Fruit fly (Drosophila melanogaster) whole organism, prepupa: ENCODE data around the gene CG14423.

Experiments
- Blimp-1 ChIP-seq: fragments of 200-800 bp; sonication (Bioruptor generic); optimal IDR thresholded peaks from 3 replicates; lab custom pipeline; 2017; ENCODE audit warnings: missing biosample characterization, missing genetic modification characterization, mild to moderate bottlenecking, moderate library complexity, missing genetic modification reagents
- CG10631 ChIP-seq: fragments of 200-800 bp; sonication (Bioruptor generic); optimal IDR thresholded peaks from 2 replicates; lab custom pipeline; 2016; ENCODE audit warnings: missing biosample characterization, missing genetic modification characterization
- CG10669 ChIP-seq: fragments of 200-800 bp; sonication (Bioruptor generic); optimal IDR thresholded peaks from 3 replicates; lab custom pipeline; 2018; ENCODE audit warnings: missing biosample characterization, mild to moderate bottlenecking, missing genetic modification characterization, moderate library complexity
- CG11294 ChIP-seq: fragments of 200-800 bp; sonication (Bioruptor generic); IDR thresholded peaks from 2 replicates; pipeline ENCODE4 v1.3.6; 2022; ENCODE audit warnings: missing biosample characterization, missing genetic modification characterization
- CG11902 ChIP-seq: fragments of 200-800 bp; sonication (Bioruptor generic); optimal IDR thresholded peaks from 3 replicates; lab custom pipeline; 2016; ENCODE audit warnings: missing biosample characterization, missing genetic modification characterization
- CG3032 ChIP-seq: fragments of 200-800 bp; optimal IDR thresholded peaks from 2 replicates; lab custom pipeline; 2019; ENCODE audit warnings: missing biosample characterization, mild to moderate bottlenecking, missing genetic modification characterization, moderate library complexity
- CG31627 ChIP-seq: fragments of 200-800 bp; sonication (Bioruptor generic); optimal IDR thresholded peaks from 3 replicates; lab custom pipeline; 2016; ENCODE audit warnings: missing biosample characterization, missing genetic modification characterization
- CG3919 ChIP-seq: fragments of 200-800 bp; sonication (Bioruptor generic); optimal IDR thresholded peaks from 3 replicates; lab custom pipeline; 2016; ENCODE audit warnings: missing biosample characterization, missing genetic modification characterization
- CG4318 ChIP-seq: fragments of 200-800 bp; sonication (Bioruptor generic); optimal IDR thresholded peaks from 3 replicates; lab custom pipeline; 2017; ENCODE audit warnings: missing biosample characterization, mild to moderate bottlenecking, missing genetic modification characterization
- CG6163 ChIP-seq: fragments of 200-800 bp; sonication (Bioruptor generic); IDR thresholded peaks from 3 replicates; pipeline ENCODE4 v1.3.6; 2022; ENCODE audit warnings: missing biosample characterization, missing genetic modification characterization
- CG6276 ChIP-seq: fragments of 200-800 bp; sonication (Bioruptor generic); optimal IDR thresholded peaks from 2 replicates; lab custom pipeline; 2017; ENCODE audit warnings: missing biosample characterization, mild to moderate bottlenecking, missing genetic modification characterization
- CG6792 ChIP-seq: fragments of 200-800 bp; sonication (Bioruptor generic); optimal IDR thresholded peaks from 3 replicates; lab custom pipeline; 2016; ENCODE audit warnings: missing biosample characterization, missing genetic modification characterization
- CG6808 ChIP-seq: fragments of 200-800 bp; sonication (Bioruptor generic); optimal IDR thresholded peaks from 3 replicates; lab custom pipeline; 2017; ENCODE audit warnings: missing biosample characterization, missing genetic modification characterization, mild to moderate bottlenecking, moderate library complexity, missing genetic modification reagents
- CG6854 ChIP-seq: fragments of 200-800 bp; sonication (Bioruptor generic); optimal IDR thresholded peaks from 2 replicates; lab custom pipeline; 2017; ENCODE audit warnings: missing biosample characterization, mild to moderate bottlenecking, missing genetic modification characterization
- CG8119 ChIP-seq: fragments of 200-800 bp; sonication (Bioruptor generic); IDR thresholded peaks from 3 replicates; pipeline ENCODE4 v1.3.6; 2022; ENCODE audit warnings: missing biosample characterization, missing genetic modification characterization
- CG8319 ChIP-seq: fragments of 200-800 bp; sonication (Bioruptor generic); optimal IDR thresholded peaks from 3 replicates; lab custom pipeline; 2016; ENCODE audit warnings: missing biosample characterization, missing genetic modification characterization
- CG8632 ChIP-seq: fragments of 200-800 bp; sonication (Bioruptor generic); optimal IDR thresholded peaks from 3 replicates; lab custom pipeline; 2016; ENCODE audit warnings: missing biosample characterization, missing genetic modification characterization
- Eip75B ChIP-seq: fragments of 200-800 bp; sonication (Bioruptor generic); optimal IDR thresholded peaks from 3 replicates; lab custom pipeline; 2016; ENCODE audit warnings: missing biosample characterization, missing genetic modification characterization
- Eip78C ChIP-seq: fragments of 200-800 bp; sonication (Bioruptor generic); peaks from one replicate; lab custom pipeline; 2016; ENCODE audit warnings: missing biosample characterization, missing genetic modification characterization
- Eip93F ChIP-seq: fragments of 200-800 bp; sonication (Bioruptor generic); optimal IDR thresholded peaks from 2 replicates; lab custom pipeline; 2016; ENCODE audit warnings: missing biosample characterization, mild to moderate bottlenecking, missing genetic modification characterization
- Ets21C ChIP-seq: fragments of 200-800 bp; sonication (Bioruptor generic); optimal IDR thresholded peaks from 3 replicates; lab custom pipeline; 2016; ENCODE audit warnings: missing biosample characterization, missing genetic modification characterization
- Gug ChIP-seq: fragments of 200-800 bp; sonication (Bioruptor generic); IDR thresholded peaks from 2 replicates; pipeline ENCODE4 v1.3.6; 2022; ENCODE audit warnings: missing biosample characterization, missing genetic modification characterization
- Hr38 ChIP-seq: sonication (Bioruptor generic); optimal IDR thresholded peaks from 2 replicates; lab custom pipeline; 2016; ENCODE audit warnings: missing biosample characterization, missing genetic modification characterization
- Hr4 ChIP-seq: fragments of 200-800 bp; sonication (Bioruptor generic); optimal IDR thresholded peaks from 3 replicates; lab custom pipeline; 2016; ENCODE audit warnings: missing biosample characterization, missing genetic modification characterization
- Met ChIP-seq: fragments of 200-800 bp; sonication (Bioruptor generic); optimal IDR thresholded peaks from 3 replicates; lab custom pipeline; 2016; ENCODE audit warnings: missing biosample characterization, missing genetic modification characterization
- Sox102F ChIP-seq: fragments of 200-800 bp; sonication (Bioruptor generic); optimal IDR thresholded peaks from 2 replicates; lab custom pipeline; 2016; ENCODE audit warnings: missing biosample characterization, mild to moderate bottlenecking, missing genetic modification characterization
- Sox15 ChIP-seq: fragments of 200-800 bp; sonication (Bioruptor generic); optimal IDR thresholded peaks from 3 replicates; lab custom pipeline; 2016; ENCODE audit warnings: missing biosample characterization, missing genetic modification characterization
- achi ChIP-seq: fragments of 200-800 bp; sonication (Bioruptor generic); optimal IDR thresholded peaks from 3 replicates; lab custom pipeline; 2016; ENCODE audit warnings: missing biosample characterization, missing genetic modification characterization
- acj6 ChIP-seq: fragments of 200-800 bp; sonication (Bioruptor generic); optimal IDR thresholded peaks from 3 replicates; lab custom pipeline; 2016; ENCODE audit warnings: missing biosample characterization, missing genetic modification characterization
- cyc ChIP-seq: fragments of 200-800 bp; sonication (Bioruptor generic); optimal IDR thresholded peaks from 3 replicates; lab custom pipeline; 2016; ENCODE audit warnings: missing biosample characterization, missing genetic modification characterization
- dac ChIP-seq: fragments of 200-800 bp; sonication (Bioruptor generic); optimal IDR thresholded peaks from 2 replicates; lab custom pipeline; 2017; ENCODE audit warnings: missing biosample characterization, mild to moderate bottlenecking, missing genetic modification characterization
- eg ChIP-seq: fragments of 200-800 bp; sonication (Bioruptor generic); IDR thresholded peaks from 3 replicates; pipeline ENCODE4 v1.3.6; 2022; ENCODE audit warnings: missing biosample characterization, missing genetic modification characterization
- fd59A ChIP-seq: fragments of 200-800 bp; sonication (Bioruptor generic); optimal IDR thresholded peaks from 2 replicates; lab custom pipeline; 2017; ENCODE audit warnings: missing biosample characterization, mild to moderate bottlenecking, missing genetic modification characterization, missing genetic modification reagents
- fd85E ChIP-seq: fragments of 200-800 bp; sonication (Bioruptor generic); optimal IDR thresholded peaks from 3 replicates; lab custom pipeline; 2016; ENCODE audit warnings: missing biosample characterization, missing genetic modification characterization
- fkh ChIP-seq: fragments of 200-800 bp; sonication (Bioruptor generic); optimal IDR thresholded peaks from 3 replicates; lab custom pipeline; 2017; ENCODE audit warnings: missing biosample characterization, mild to moderate bottlenecking, missing genetic modification characterization, moderate library complexity
- lz ChIP-seq: fragments of 200-800 bp; sonication (Bioruptor generic); optimal IDR thresholded peaks from 3 replicates; lab custom pipeline; 2016; ENCODE audit warnings: missing biosample characterization, missing genetic modification characterization
- net ChIP-seq: fragments of 200-800 bp; sonication (Bioruptor generic); optimal IDR thresholded peaks from 3 replicates; lab custom pipeline; 2016; ENCODE audit warnings: missing biosample characterization, missing genetic modification characterization
- pdm3 ChIP-seq: fragments of 200-800 bp; sonication (Bioruptor generic); optimal IDR thresholded peaks from 3 replicates; lab custom pipeline; 2016; ENCODE audit warnings: missing biosample characterization, missing genetic modification characterization
- salr ChIP-seq, 2 experiments: fragments of 200-800 bp; sonication (Bioruptor generic); optimal IDR thresholded peaks; 3 replicates each; lab custom pipeline; 2016 to 2018; ENCODE audit warnings: missing biosample characterization in 2 of 2, missing genetic modification characterization in 2 of 2, mild to moderate bottlenecking in 1 of 2
- spab ChIP-seq: fragments of 200-800 bp; sonication (Bioruptor generic); optimal IDR thresholded peaks from 2 replicates; lab custom pipeline; 2017; ENCODE audit warnings: missing biosample characterization, mild to moderate bottlenecking, missing genetic modification characterization, missing genetic modification reagents
- ss ChIP-seq, 2 experiments: fragments of 200-800 bp; sonication (Bioruptor generic); optimal IDR thresholded peaks; 2 replicates in 1 of 2; 3 replicates in 1 of 2; lab custom pipeline; 2017 to 2018; ENCODE audit warnings: mild to moderate bottlenecking in 2 of 2, missing biosample characterization in 2 of 2, missing genetic modification characterization in 2 of 2, moderate library complexity in 1 of 2
- svp ChIP-seq: fragments of 200-800 bp; sonication (Bioruptor generic); peaks from one replicate; lab custom pipeline; 2016; ENCODE audit warnings: missing biosample characterization, missing genetic modification characterization
- topi ChIP-seq: fragments of 200-800 bp; sonication (Bioruptor generic); optimal IDR thresholded peaks from 3 replicates; lab custom pipeline; 2016; ENCODE audit warnings: missing biosample characterization, missing genetic modification characterization
- vri ChIP-seq: fragments of 200-800 bp; sonication (Bioruptor generic); optimal IDR thresholded peaks from 3 replicates; lab custom pipeline; 2016; ENCODE audit warnings: missing biosample characterization, mild to moderate bottlenecking, missing genetic modification characterization

CG14423 gene

dm6 chrX:2963790-2964335, 18.7 kb downstream of the CG14423 start:
- TF ChIP-seq Blimp-1 (GFP tag; lab: Kevin White, UChicago) = no peak
- TF ChIP-seq Hr4 (GFP tag; lab: Kevin White, UChicago) = no peak
- TF ChIP-seq achi (GFP tag; lab: Kevin White, UChicago) = no peak
- no peak for TF ChIP-seq vri
- no peak for TF ChIP-seq Eip93F (GFP tag; lab: Kevin White, UChicago)
- no peak for TF ChIP-seq ss (GFP tag; optimal IDR thresholded peaks at IDR 0.05; lab: Kevin White, UChicago)

- TF ChIP-seq svp (GFP tag; lab: Kevin White, UChicago) (peak; percentile 4), Eip78C (GFP tag; lab: Kevin White, UChicago) (peak; percentile 8), Sox102F (GFP tag; lab: Kevin White, UChicago) (peak; percentile 7), eg (GFP tag; lab: Robert Waterston, UW) (no peak), CG6163 (no peak), CG6854 (peak; percentile 24), Met (peak; percentile 24), lz (GFP tag; lab: Kevin White, UChicago) (no peak), dac (GFP tag; lab: Kevin White, UChicago) (no peak), CG3919 (GFP tag; lab: Kevin White, UChicago) (no peak), CG11294 (GFP tag; lab: Robert Waterston, UW) (no peak), CG6276 (GFP tag; lab: Kevin White, UChicago) (no peak), CG31627 (no peak), topi (GFP tag; lab: Kevin White, UChicago) (no peak), CG8119 (GFP tag; lab: Robert Waterston, UW) (no peak), CG6792 (GFP tag; lab: Kevin White, UChicago) (no peak)
- TF ChIP-seq, all 60 proteins: peak for 5
Measured at dm6 chrX:2964678-2965231, 19.6 kb downstream of the CG14423 start.

- no peak for TF ChIP-seq CG11902 (GFP tag; lab: Kevin White, UChicago)
- TF ChIP-seq Sox15 (GFP tag; lab: Kevin White, UChicago) = no peak
- no peak for TF ChIP-seq CG10631 (GFP tag; lab: Kevin White, UChicago)
- no peak for TF ChIP-seq pdm3 (GFP tag; lab: Kevin White, UChicago)
- TF ChIP-seq CG6808 (GFP tag; lab: Kevin White, UChicago) = no peak
Measured at dm6 chrX:2969039-2969438, 23.8 kb downstream of the CG14423 start.

- TF ChIP-seq vri = no peak
- no peak for TF ChIP-seq CG4318 (GFP tag; lab: Kevin White, UChicago)
- no peak for TF ChIP-seq salr (GFP tag; optimal IDR thresholded peaks at IDR 0.05; lab: Kevin White, UChicago)
- no peak for TF ChIP-seq CG8319 (GFP tag; lab: Kevin White, UChicago)
- TF ChIP-seq CG6854 = peak; percentile 3
- TF ChIP-seq fd85E (GFP tag; lab: Kevin White, UChicago) = no peak
- TF ChIP-seq fkh (GFP tag; lab: Kevin White, UChicago) = no peak
- no peak for TF ChIP-seq Eip75B
- no peak for TF ChIP-seq Hr38 (GFP tag; lab: Kevin White, UChicago)
- no peak for TF ChIP-seq CG31627
- TF ChIP-seq eg (GFP tag; lab: Robert Waterston, UW) = no peak
- TF ChIP-seq CG6276 (GFP tag; lab: Kevin White, UChicago) = no peak
- TF ChIP-seq acj6 (GFP tag; lab: Kevin White, UChicago) = no peak
- no peak for TF ChIP-seq Hr4 (GFP tag; lab: Kevin White, UChicago)
- no peak for TF ChIP-seq CG6792 (GFP tag; lab: Kevin White, UChicago)
- no peak for TF ChIP-seq Blimp-1 (GFP tag; lab: Kevin White, UChicago)
- TF ChIP-seq pdm3 (GFP tag; lab: Kevin White, UChicago) = no peak
- 0 out of 3 replicates have a peak, but pooled peaks have one; percentile 13 for TF ChIP-seq CG8119 (GFP tag; lab: Robert Waterston, UW)
- TF ChIP-seq ss (GFP tag; optimal IDR thresholded peaks at IDR 0.05; lab: Kevin White, UChicago) = peak in 1 of 2 experiments; percentile 11
- no peak for TF ChIP-seq Gug (GFP tag; lab: Robert Waterston, UW)
- TF ChIP-seq CG11902 (GFP tag; lab: Kevin White, UChicago) = no peak
- TF ChIP-seq net (GFP tag; lab: Kevin White, UChicago) = peak; percentile 1
- no peak for TF ChIP-seq Ets21C
- TF ChIP-seq Eip78C (GFP tag; lab: Kevin White, UChicago) = peak; percentile 48
- TF ChIP-seq CG3032 (tag; lab: Kevin White, UChicago) = no peak
- TF ChIP-seq dac (GFP tag; lab: Kevin White, UChicago) = no peak
- TF ChIP-seq CG8632 (GFP tag; lab: Kevin White, UChicago) = no peak
- no peak for TF ChIP-seq CG10669 (GFP tag; lab: Kevin White, UChicago)
- TF ChIP-seq CG6163 = peak; percentile 43; the same call in 1 of the 3 replicates
- no peak for TF ChIP-seq fd59A (GFP tag; lab: Kevin White, UChicago)
- TF ChIP-seq cyc (GFP tag; lab: Kevin White, UChicago) = no peak
- no peak for TF ChIP-seq spab (GFP tag; lab: Kevin White, UChicago)
Measured at dm6 chrX:2973593-2973992, 28.4 kb downstream of the CG14423 start, which contains the start of gene rst. Gene rst (minus strand): TSS chrX:2973834.
